Worm (Caenorhabditis elegans): ENCODE data around the gene Y56A3A.6.

The Y56A3A.6 gene

ce11 chrIII:11918247-11918769, 39.7 kb upstream of the Y56A3A.6 start, which contains the start of gene znf-593:
znf-593 (minus strand) TSS chrIII:11918719.
- TF ChIP-seq php-3 (GFP tag; IDR thresholded peaks at IDR 0.05) (peak; percentile 49; the same call in 1 of the 2 replicates), snpc-4 (tag; optimal IDR thresholded peaks at IDR 0.05) (no peak), spr-1 (tag; optimal IDR thresholded peaks at IDR 0.05) (peak; percentile 18), lin-1 (GFP tag; IDR thresholded peaks at IDR 0.05) (no peak), dpl-1 (GFP tag; optimal IDR thresholded peaks at IDR 0.05) (peak; percentile 18), nhr-237 (tag; optimal IDR thresholded peaks at IDR 0.05) (no peak), mep-1 (tag; optimal IDR thresholded peaks at IDR 0.05) (peak; percentile 21), hif-1 (tag; optimal IDR thresholded peaks at IDR 0.05) (no peak), hlh-11 (tag; optimal IDR thresholded peaks at IDR 0.05) (peak; percentile 5), ama-1 (optimal IDR thresholded peaks at IDR 0.05) (peak; percentile 12), mxl-2 (GFP tag; conservative IDR thresholded peaks at IDR 0.05) (no peak), madf-9 (GFP tag; conservative IDR thresholded peaks at IDR 0.05) (no peak), zfp-3 (GFP tag; conservative IDR thresholded peaks at IDR 0.05) (0 out of 2 replicates have a peak, but pooled peaks have one; percentile 30), lsy-2 (tag; optimal IDR thresholded peaks at IDR 0.05) (peak in 1 of 2 experiments; percentile 30), mes-2 (tag; optimal IDR thresholded peaks at IDR 0.05; ENCODE audit: poor library complexity, severe bottlenecking) (peak; percentile 61), lin-39 (tag; optimal IDR thresholded peaks at IDR 0.05) (no peak), F10B5.3 (tag; optimal IDR thresholded peaks at IDR 0.05) (peak; percentile 13), pha-4 (GFP tag; IDR thresholded peaks at IDR 0.05) (0 out of 2 replicates have a peak, but pooled peaks have one; percentile 27), pha-4 (tag; optimal IDR thresholded peaks at IDR 0.05) (no peak), rbr-2 (tag; optimal IDR thresholded peaks at IDR 0.05) (no peak), T26A8.4 (GFP tag; IDR thresholded peaks at IDR 0.05) (peak; percentile 56), Y5F2A.4 (GFP tag; optimal IDR thresholded peaks at IDR 0.05) (peak; percentile 55), aha-1 (tag) (peak; percentile 52), daf-16 (GFP tag; optimal IDR thresholded peaks at IDR 0.05) (no peak), daf-16 (tag; optimal IDR thresholded peaks at IDR 0.05) (peak; percentile 11), dve-1 (tag; optimal IDR thresholded peaks at IDR 0.05; ENCODE audit: insufficient read depth) (peak; percentile 47), lin-38 (GFP tag; IDR thresholded peaks at IDR 0.05) (peak; percentile 19; the same call in 1 of the 2 replicates)

ce11 chrIII:11917525-11917924, 38.9 kb upstream of the Y56A3A.6 start:
- TF ChIP-seq aha-1 (tag): peak; percentile 9
- TF ChIP-seq cey-2 (tag; optimal IDR thresholded peaks at IDR 0.05; ENCODE audit: borderline replicate concordance, insufficient read depth): no peak
- no peak for TF ChIP-seq snpc-4 (tag; optimal IDR thresholded peaks at IDR 0.05)
- no peak for TF ChIP-seq ztf-7 (tag; optimal IDR thresholded peaks at IDR 0.05)
- 0 out of 2 replicates have a peak, but pooled peaks have one; percentile 25 for TF ChIP-seq lin-38 (GFP tag; IDR thresholded peaks at IDR 0.05)
- peak; percentile 45 for TF ChIP-seq mes-2 (tag; optimal IDR thresholded peaks at IDR 0.05; ENCODE audit: poor library complexity, severe bottlenecking)
- TF ChIP-seq lin-13 (GFP tag; optimal IDR thresholded peaks at IDR 0.05): no peak
- no peak for TF ChIP-seq hif-1 (tag; optimal IDR thresholded peaks at IDR 0.05)

- TF ChIP-seq F26F4.8 (GFP tag; conservative IDR thresholded peaks at IDR 0.05) (no peak), skn-1 (tag; optimal IDR thresholded peaks at IDR 0.05) (no peak), aha-1 (tag) (peak; percentile 90), rbr-2 (tag; optimal IDR thresholded peaks at IDR 0.05) (no peak), set-16 (GFP tag; IDR thresholded peaks at IDR 0.05) (peak; percentile 56), nhr-111 (GFP tag; optimal IDR thresholded peaks at IDR 0.05) (no peak), mxl-2 (GFP tag; conservative IDR thresholded peaks at IDR 0.05) (no peak), fos-1 (tag; optimal IDR thresholded peaks at IDR 0.05) (no peak), egl-27 (tag; optimal IDR thresholded peaks at IDR 0.05) (no peak), nhr-25 (tag; optimal IDR thresholded peaks at IDR 0.05; ENCODE audit: borderline replicate concordance, insufficient read depth) (no peak), ces-1 (GFP tag; optimal IDR thresholded peaks at IDR 0.05) (no peak), fkh-10 (GFP tag; optimal IDR thresholded peaks at IDR 0.05) (no peak), unc-130 (GFP tag; optimal IDR thresholded peaks at IDR 0.05) (no peak)
These were observed 38.5 kb upstream of the Y56A3A.6 start for ce11 chrIII:11917090-11917489.

Data from whole organism, L4 larva.